Worm (Caenorhabditis elegans) whole organism, mixed stage, embryonic: ENCODE data around the gene F49F1.7.

Source experiments
- M03D4.4 ChIP-seq: sonication (generic microtip); optimal IDR thresholded peaks from 2 replicates; lab custom pipeline; 2017; ENCODE audit warnings: mild to moderate bottlenecking, missing genetic modification characterization, missing compliant biosample characterization
- bed-3 ChIP-seq: fragments of 200-800 bp; sonication (Bioruptor generic); optimal IDR thresholded peaks from 3 replicates; lab custom pipeline; 2018; ENCODE audit warnings: mild to moderate bottlenecking, missing genetic modification characterization, moderate library complexity, missing compliant biosample characterization
- blmp-1 ChIP-seq: fragments of 150-350 bp; optimal IDR thresholded peaks from 2 replicates; lab custom pipeline; 2014; ENCODE audit warnings: missing biosample characterization, missing genetic modification characterization
- ceh-39 ChIP-seq: fragments of 150-350 bp; optimal IDR thresholded peaks from 2 replicates; lab custom pipeline; 2014; ENCODE audit warnings: missing biosample characterization, missing genetic modification characterization
- ceh-43 ChIP-seq: fragments of 200-800 bp; sonication (Bioruptor generic); optimal IDR thresholded peaks from 2 replicates; lab custom pipeline; 2018; ENCODE audit warnings: mild to moderate bottlenecking, missing genetic modification characterization, moderate library complexity, missing compliant biosample characterization
- ces-1 ChIP-seq: fragments of 150-350 bp; optimal IDR thresholded peaks from 2 replicates; lab custom pipeline; 2014; ENCODE audit warnings: missing biosample characterization, missing genetic modification reagents, missing genetic modification characterization
- cnd-1 ChIP-seq: fragments of 200-800 bp; sonication (Bioruptor generic); optimal IDR thresholded peaks from 2 replicates; lab custom pipeline; 2018; ENCODE audit warnings: mild to moderate bottlenecking, missing genetic modification characterization, missing compliant biosample characterization
- drap-1 ChIP-seq: fragments of 200-800 bp; sonication (Bioruptor generic); optimal IDR thresholded peaks from 3 replicates; lab custom pipeline; 2018; ENCODE audit warnings: mild to moderate bottlenecking, missing genetic modification characterization, missing compliant biosample characterization
- elt-1 ChIP-seq: sonication (generic microtip); optimal IDR thresholded peaks from 2 replicates; lab custom pipeline; 2017; ENCODE audit warnings: missing genetic modification characterization, mild to moderate bottlenecking, missing compliant biosample characterization, antibody characterized with exemption, moderate library complexity, borderline replicate concordance; ENCODE audit not compliant: insufficient read depth
- elt-3 ChIP-seq: fragments of 150-350 bp; optimal IDR thresholded peaks from 2 replicates; lab custom pipeline; 2014; ENCODE audit warnings: missing biosample characterization, missing genetic modification characterization
- flh-1 ChIP-seq: fragments of 200-800 bp; sonication (Bioruptor generic); optimal IDR thresholded peaks from 2 replicates; lab custom pipeline; 2018; ENCODE audit warnings: mild to moderate bottlenecking, missing genetic modification characterization, moderate library complexity, missing compliant biosample characterization
- ham-2 ChIP-seq: fragments of 200-800 bp; sonication (Bioruptor generic); optimal IDR thresholded peaks from 2 replicates; lab custom pipeline; 2018; ENCODE audit warnings: mild to moderate bottlenecking, missing genetic modification characterization, missing compliant biosample characterization
- hlh-1 ChIP-seq: fragments of 150-350 bp; optimal IDR thresholded peaks from 2 replicates; lab custom pipeline; 2014; ENCODE audit warnings: missing biosample characterization, missing genetic modification reagents, missing genetic modification characterization
- lin-13 ChIP-seq: fragments of 150-350 bp; optimal IDR thresholded peaks from 2 replicates; lab custom pipeline; 2014; ENCODE audit warnings: missing biosample characterization, missing genetic modification characterization
- lin-32 ChIP-seq: fragments of 200-800 bp; sonication (Bioruptor generic); optimal IDR thresholded peaks from 2 replicates; lab custom pipeline; 2018; ENCODE audit warnings: mild to moderate bottlenecking, missing genetic modification characterization, missing compliant biosample characterization
- lsy-2 ChIP-seq: fragments of 150-350 bp; optimal IDR thresholded peaks from 2 replicates; lab custom pipeline; 2014; ENCODE audit warnings: missing biosample characterization, missing genetic modification characterization
- mab-5 ChIP-seq: fragments of 150-350 bp; optimal IDR thresholded peaks from 2 replicates; lab custom pipeline; 2014; ENCODE audit warnings: missing biosample characterization, missing genetic modification characterization
- mep-1 ChIP-seq: fragments of 150-350 bp; optimal IDR thresholded peaks from 2 replicates; lab custom pipeline; 2017; ENCODE audit warnings: missing biosample characterization, missing genetic modification reagents, missing genetic modification characterization, inconsistent platforms
- mls-2 ChIP-seq: sonication (generic microtip); optimal IDR thresholded peaks from 2 replicates; lab custom pipeline; 2016; ENCODE audit warnings: mild to moderate bottlenecking, missing genetic modification characterization, moderate library complexity, missing compliant biosample characterization
- nhr-12 ChIP-seq: fragments of 150-350 bp; optimal IDR thresholded peaks from 2 replicates; lab custom pipeline; 2014; ENCODE audit warnings: missing biosample characterization, missing genetic modification characterization
- nhr-2 ChIP-seq: fragments of 150-350 bp; optimal IDR thresholded peaks from 2 replicates; lab custom pipeline; 2014; ENCODE audit warnings: missing biosample characterization, missing genetic modification characterization
- nhr-237 ChIP-seq: fragments of 150-350 bp; optimal IDR thresholded peaks from 2 replicates; lab custom pipeline; 2014; ENCODE audit warnings: missing biosample characterization, missing genetic modification characterization
- nhr-76 ChIP-seq: sonication (generic microtip); optimal IDR thresholded peaks from 2 replicates; lab custom pipeline; 2017; ENCODE audit warnings: missing biosample characterization, missing genetic modification characterization
- sem-2 ChIP-seq: fragments of 200-800 bp; sonication (Bioruptor generic); optimal IDR thresholded peaks from 2 replicates; lab custom pipeline; 2018; ENCODE audit warnings: mild to moderate bottlenecking, missing genetic modification characterization, missing compliant biosample characterization
- snpc-4 ChIP-seq: fragments of 150-350 bp; optimal IDR thresholded peaks from 2 replicates; lab custom pipeline; 2014; ENCODE audit warnings: missing biosample characterization, missing genetic modification characterization
- sptf-1 ChIP-seq: sonication (generic microtip); optimal IDR thresholded peaks from 2 replicates; lab custom pipeline; 2017; ENCODE audit warnings: mild to moderate bottlenecking, missing genetic modification characterization, moderate library complexity, missing compliant biosample characterization
- tbx-8 ChIP-seq: fragments of 200-800 bp; sonication (Bioruptor generic); optimal IDR thresholded peaks from 2 replicates; lab custom pipeline; 2018; ENCODE audit warnings: mild to moderate bottlenecking, missing genetic modification characterization, moderate library complexity, missing compliant biosample characterization
- unc-120 ChIP-seq: sonication (generic microtip); optimal IDR thresholded peaks from 2 replicates; lab custom pipeline; 2017; ENCODE audit warnings: missing genetic modification characterization, missing compliant biosample characterization; ENCODE audit not compliant: poor library complexity, severe bottlenecking
- unc-39 ChIP-seq: fragments of 150-350 bp; optimal IDR thresholded peaks from 2 replicates; lab custom pipeline; 2014; ENCODE audit warnings: missing biosample characterization, missing genetic modification characterization
- unc-62 ChIP-seq: fragments of 150-350 bp; optimal IDR thresholded peaks from 2 replicates; lab custom pipeline; 2014; ENCODE audit warnings: missing biosample characterization, missing genetic modification reagents, missing genetic modification characterization
- zip-8 ChIP-seq: fragments of 150-350 bp; optimal IDR thresholded peaks from 2 replicates; lab custom pipeline; 2014; ENCODE audit warnings: missing biosample characterization, missing genetic modification characterization
- ztf-11 ChIP-seq: fragments of 150-350 bp; optimal IDR thresholded peaks from 2 replicates; lab custom pipeline; 2014; ENCODE audit warnings: missing biosample characterization, missing genetic modification characterization

The F49F1.7 gene

ce11 chrIV:4164392-4164791 lies 38.8 kb upstream of the F49F1.7 start, which contains the start of gene scrm-8:
TSS of gene scrm-8 (plus strand) at chrIV:4164692.
- TF ChIP-seq flh-1 (GFP tag; lab: Kevin White, UChicago) (no peak), ces-1 (GFP tag; lab: Kevin White, UChicago) (no peak), nhr-76 (tag; lab: Kevin White, UChicago) (no peak), mep-1 (tag; lab: Kevin White, UChicago) (no peak)

- TF ChIP-seq nhr-237 (tag; lab: Kevin White, UChicago) = no peak
- no peak for TF ChIP-seq sptf-1 (tag; lab: Kevin White, UChicago)
- no peak for TF ChIP-seq unc-62 (GFP tag; lab: Kevin White, UChicago)
- no peak for TF ChIP-seq unc-39 (tag; lab: Kevin White, UChicago)
- TF ChIP-seq tbx-8 (GFP tag; lab: Kevin White, UChicago) = no peak
- TF ChIP-seq unc-120 (tag; lab: Kevin White, UChicago) = no peak
- no peak for TF ChIP-seq hlh-1 (tag; lab: Kevin White, UChicago)
- no peak for TF ChIP-seq zip-8
- TF ChIP-seq nhr-2 (tag; lab: Kevin White, UChicago) = no peak
- TF ChIP-seq elt-3 (tag; lab: Kevin White, UChicago) = no peak
- no peak for TF ChIP-seq sem-2 (GFP tag; lab: Kevin White, UChicago)
- TF ChIP-seq nhr-12 (tag; lab: Kevin White, UChicago) = no peak
- no peak for TF ChIP-seq ceh-43
- TF ChIP-seq cnd-1 (tag; lab: Kevin White, UChicago) = no peak
- TF ChIP-seq lin-32 (GFP tag; lab: Kevin White, UChicago) = no peak
- no peak for TF ChIP-seq mab-5 (tag; lab: Kevin White, UChicago)
- no peak for TF ChIP-seq bed-3 (GFP tag; lab: Kevin White, UChicago)
- TF ChIP-seq snpc-4 = no peak
- no peak for TF ChIP-seq M03D4.4
- TF ChIP-seq ceh-39 = no peak
- TF ChIP-seq, all 35 proteins: peak for 0
Observed at ce11 chrIV:4162121-4162520, 36.6 kb upstream of the F49F1.7 start, which contains the start of gene scrm-5. TSS of gene scrm-5 (plus strand) at chrIV:4162421.

ce11 chrIV:4154641-4155040 lies 29.1 kb upstream of the F49F1.7 start, which contains the start of gene K08D10.14:
TSS of gene K08D10.14 (plus strand) at chrIV:4154941.
- TF ChIP-seq nhr-12 (tag; lab: Kevin White, UChicago) (no peak), lsy-2 (no peak), M03D4.4 (no peak), cnd-1 (tag; lab: Kevin White, UChicago) (no peak), ztf-11 (tag; lab: Kevin White, UChicago) (no peak), nhr-76 (tag; lab: Kevin White, UChicago) (no peak), nhr-2 (tag; lab: Kevin White, UChicago) (no peak)

ce11 chrIV:4152143-4152542 lies 26.6 kb upstream of the F49F1.7 start, which contains the start of the genes K08D10.10 and R07C12.1:
TSS of gene K08D10.10 (plus strand) at chrIV:4152235.
TSS of gene R07C12.1 (plus strand) at chrIV:4152456.
- TF ChIP-seq unc-120 (tag; lab: Kevin White, UChicago) = no peak

ce11 chrIV:4150138-4150537 lies 24.6 kb upstream of the F49F1.7 start:
- no peak for TF ChIP-seq lsy-2
- TF ChIP-seq snpc-4 = no peak
- no peak for TF ChIP-seq sem-2 (GFP tag; lab: Kevin White, UChicago)
- TF ChIP-seq nhr-76 (tag; lab: Kevin White, UChicago) = no peak
- TF ChIP-seq ztf-11 (tag; lab: Kevin White, UChicago) = no peak
- no peak for TF ChIP-seq elt-1 (tag; lab: Kevin White, UChicago)
- TF ChIP-seq ceh-43 = no peak
- no peak for TF ChIP-seq M03D4.4
- no peak for TF ChIP-seq drap-1 (GFP tag; lab: Kevin White, UChicago)
- TF ChIP-seq mls-2 (tag; lab: Kevin White, UChicago) = no peak
- TF ChIP-seq flh-1 (GFP tag; lab: Kevin White, UChicago) = no peak
- no peak for TF ChIP-seq lin-13 (tag; lab: Kevin White, UChicago)
- no peak for TF ChIP-seq ceh-39
- no peak for TF ChIP-seq mep-1 (tag; lab: Kevin White, UChicago)
- no peak for TF ChIP-seq ham-2
- no peak for TF ChIP-seq elt-3 (tag; lab: Kevin White, UChicago)
- TF ChIP-seq ces-1 (GFP tag; lab: Kevin White, UChicago) = no peak
- TF ChIP-seq lin-32 (GFP tag; lab: Kevin White, UChicago) = no peak
- no peak for TF ChIP-seq blmp-1
